Worm (Caenorhabditis elegans) whole organism, mixed stage, embryonic: Measurements from ENCODE around the gene unc-8.

Source experiments
- M03D4.4 ChIP-seq: sonication (generic microtip); optimal IDR thresholded peaks from 2 replicates; lab custom pipeline; 2017; ENCODE audit warnings: mild to moderate bottlenecking, missing genetic modification characterization, missing compliant biosample characterization
- bed-3 ChIP-seq: fragments of 200-800 bp; sonication (Bioruptor generic); optimal IDR thresholded peaks from 3 replicates; lab custom pipeline; 2018; ENCODE audit warnings: mild to moderate bottlenecking, missing genetic modification characterization, moderate library complexity, missing compliant biosample characterization
- blmp-1 ChIP-seq: fragments of 150-350 bp; optimal IDR thresholded peaks from 2 replicates; lab custom pipeline; 2014; ENCODE audit warnings: missing biosample characterization, missing genetic modification characterization
- ceh-39 ChIP-seq: fragments of 150-350 bp; optimal IDR thresholded peaks from 2 replicates; lab custom pipeline; 2014; ENCODE audit warnings: missing biosample characterization, missing genetic modification characterization
- ceh-43 ChIP-seq: fragments of 200-800 bp; sonication (Bioruptor generic); optimal IDR thresholded peaks from 2 replicates; lab custom pipeline; 2018; ENCODE audit warnings: mild to moderate bottlenecking, missing genetic modification characterization, moderate library complexity, missing compliant biosample characterization
- ceh-83 ChIP-seq: fragments of 200-800 bp; sonication (Bioruptor generic); optimal IDR thresholded peaks from 2 replicates; lab custom pipeline; 2018; ENCODE audit warnings: mild to moderate bottlenecking, missing genetic modification characterization, missing compliant biosample characterization
- ces-1 ChIP-seq: fragments of 150-350 bp; optimal IDR thresholded peaks from 2 replicates; lab custom pipeline; 2014; ENCODE audit warnings: missing biosample characterization, missing genetic modification reagents, missing genetic modification characterization
- cnd-1 ChIP-seq: fragments of 200-800 bp; sonication (Bioruptor generic); optimal IDR thresholded peaks from 2 replicates; lab custom pipeline; 2018; ENCODE audit warnings: mild to moderate bottlenecking, missing genetic modification characterization, missing compliant biosample characterization
- drap-1 ChIP-seq: fragments of 200-800 bp; sonication (Bioruptor generic); optimal IDR thresholded peaks from 3 replicates; lab custom pipeline; 2018; ENCODE audit warnings: mild to moderate bottlenecking, missing genetic modification characterization, missing compliant biosample characterization
- elt-1 ChIP-seq: sonication (generic microtip); optimal IDR thresholded peaks from 2 replicates; lab custom pipeline; 2017; ENCODE audit warnings: missing genetic modification characterization, mild to moderate bottlenecking, missing compliant biosample characterization, antibody characterized with exemption, moderate library complexity, borderline replicate concordance; ENCODE audit not compliant: insufficient read depth
- flh-1 ChIP-seq: fragments of 200-800 bp; sonication (Bioruptor generic); optimal IDR thresholded peaks from 2 replicates; lab custom pipeline; 2018; ENCODE audit warnings: mild to moderate bottlenecking, missing genetic modification characterization, moderate library complexity, missing compliant biosample characterization
- ham-2 ChIP-seq: fragments of 200-800 bp; sonication (Bioruptor generic); optimal IDR thresholded peaks from 2 replicates; lab custom pipeline; 2018; ENCODE audit warnings: mild to moderate bottlenecking, missing genetic modification characterization, missing compliant biosample characterization
- hlh-1 ChIP-seq: fragments of 150-350 bp; optimal IDR thresholded peaks from 2 replicates; lab custom pipeline; 2014; ENCODE audit warnings: missing biosample characterization, missing genetic modification reagents, missing genetic modification characterization
- lin-13 ChIP-seq: fragments of 150-350 bp; optimal IDR thresholded peaks from 2 replicates; lab custom pipeline; 2014; ENCODE audit warnings: missing biosample characterization, missing genetic modification characterization
- lin-32 ChIP-seq: fragments of 200-800 bp; sonication (Bioruptor generic); optimal IDR thresholded peaks from 2 replicates; lab custom pipeline; 2018; ENCODE audit warnings: mild to moderate bottlenecking, missing genetic modification characterization, missing compliant biosample characterization
- lsy-2 ChIP-seq: fragments of 150-350 bp; optimal IDR thresholded peaks from 2 replicates; lab custom pipeline; 2014; ENCODE audit warnings: missing biosample characterization, missing genetic modification characterization
- mab-5 ChIP-seq: fragments of 150-350 bp; optimal IDR thresholded peaks from 2 replicates; lab custom pipeline; 2014; ENCODE audit warnings: missing biosample characterization, missing genetic modification characterization
- mep-1 ChIP-seq: fragments of 150-350 bp; optimal IDR thresholded peaks from 2 replicates; lab custom pipeline; 2017; ENCODE audit warnings: missing biosample characterization, missing genetic modification reagents, missing genetic modification characterization, inconsistent platforms
- mls-2 ChIP-seq: sonication (generic microtip); optimal IDR thresholded peaks from 2 replicates; lab custom pipeline; 2016; ENCODE audit warnings: mild to moderate bottlenecking, missing genetic modification characterization, moderate library complexity, missing compliant biosample characterization
- nhr-12 ChIP-seq: fragments of 150-350 bp; optimal IDR thresholded peaks from 2 replicates; lab custom pipeline; 2014; ENCODE audit warnings: missing biosample characterization, missing genetic modification characterization
- nhr-2 ChIP-seq: fragments of 150-350 bp; optimal IDR thresholded peaks from 2 replicates; lab custom pipeline; 2014; ENCODE audit warnings: missing biosample characterization, missing genetic modification characterization
- nhr-237 ChIP-seq: fragments of 150-350 bp; optimal IDR thresholded peaks from 2 replicates; lab custom pipeline; 2014; ENCODE audit warnings: missing biosample characterization, missing genetic modification characterization
- nhr-28 ChIP-seq: fragments of 150-350 bp; optimal IDR thresholded peaks from 2 replicates; lab custom pipeline; 2014; ENCODE audit warnings: missing biosample characterization, missing genetic modification characterization
- nhr-76 ChIP-seq: sonication (generic microtip); optimal IDR thresholded peaks from 2 replicates; lab custom pipeline; 2017; ENCODE audit warnings: missing biosample characterization, missing genetic modification characterization
- sem-2 ChIP-seq: fragments of 200-800 bp; sonication (Bioruptor generic); optimal IDR thresholded peaks from 2 replicates; lab custom pipeline; 2018; ENCODE audit warnings: mild to moderate bottlenecking, missing genetic modification characterization, missing compliant biosample characterization
- snpc-4 ChIP-seq: fragments of 150-350 bp; optimal IDR thresholded peaks from 2 replicates; lab custom pipeline; 2014; ENCODE audit warnings: missing biosample characterization, missing genetic modification characterization
- sptf-1 ChIP-seq: sonication (generic microtip); optimal IDR thresholded peaks from 2 replicates; lab custom pipeline; 2017; ENCODE audit warnings: mild to moderate bottlenecking, missing genetic modification characterization, moderate library complexity, missing compliant biosample characterization
- tbx-8 ChIP-seq: fragments of 200-800 bp; sonication (Bioruptor generic); optimal IDR thresholded peaks from 2 replicates; lab custom pipeline; 2018; ENCODE audit warnings: mild to moderate bottlenecking, missing genetic modification characterization, moderate library complexity, missing compliant biosample characterization
- unc-120 ChIP-seq: sonication (generic microtip); optimal IDR thresholded peaks from 2 replicates; lab custom pipeline; 2017; ENCODE audit warnings: missing genetic modification characterization, missing compliant biosample characterization; ENCODE audit not compliant: poor library complexity, severe bottlenecking
- unc-39 ChIP-seq: fragments of 150-350 bp; optimal IDR thresholded peaks from 2 replicates; lab custom pipeline; 2014; ENCODE audit warnings: missing biosample characterization, missing genetic modification characterization
- unc-62 ChIP-seq: fragments of 150-350 bp; optimal IDR thresholded peaks from 2 replicates; lab custom pipeline; 2014; ENCODE audit warnings: missing biosample characterization, missing genetic modification reagents, missing genetic modification characterization
- zip-8 ChIP-seq: fragments of 150-350 bp; optimal IDR thresholded peaks from 2 replicates; lab custom pipeline; 2014; ENCODE audit warnings: missing biosample characterization, missing genetic modification characterization
- ztf-11 ChIP-seq: fragments of 150-350 bp; optimal IDR thresholded peaks from 2 replicates; lab custom pipeline; 2014; ENCODE audit warnings: missing biosample characterization, missing genetic modification characterization

unc-8 gene

ce11 chrIV:7180304-7180703, 16.6 kb upstream of the unc-8 start, which contains the start of gene cest-10:
Gene cest-10 (plus strand): TSS chrIV:7180557.
- TF ChIP-seq ceh-43 (GFP tag; lab: Kevin White, UChicago) (no peak), unc-62 (GFP tag; lab: Kevin White, UChicago) (no peak), ceh-39 (no peak), sptf-1 (tag; lab: Kevin White, UChicago) (no peak), elt-1 (tag; lab: Kevin White, UChicago) (no peak), ham-2 (no peak), unc-39 (tag; lab: Kevin White, UChicago) (no peak), hlh-1 (tag; lab: Kevin White, UChicago) (no peak), M03D4.4 (tag; lab: Kevin White, UChicago) (no peak), ceh-83 (no peak), nhr-237 (tag; lab: Kevin White, UChicago) (no peak), lsy-2 (tag; lab: Kevin White, UChicago) (no peak), drap-1 (GFP tag; lab: Kevin White, UChicago) (no peak), bed-3 (GFP tag; lab: Kevin White, UChicago) (no peak), ztf-11 (no peak), lin-32 (GFP tag; lab: Kevin White, UChicago) (no peak), nhr-28 (tag; lab: Kevin White, UChicago) (no peak)

- TF ChIP-seq lin-13 (tag; lab: Kevin White, UChicago) (no peak), sem-2 (GFP tag; lab: Kevin White, UChicago) (no peak), tbx-8 (GFP tag; lab: Kevin White, UChicago) (no peak), unc-39 (tag; lab: Kevin White, UChicago) (no peak), drap-1 (GFP tag; lab: Kevin White, UChicago) (no peak), blmp-1 (tag; lab: Kevin White, UChicago) (no peak), mls-2 (tag; lab: Kevin White, UChicago) (no peak), nhr-12 (tag; lab: Kevin White, UChicago) (no peak), nhr-28 (tag; lab: Kevin White, UChicago) (no peak), ces-1 (no peak)
- TF ChIP-seq, all 35 proteins: peak for 0
Measured at ce11 chrIV:7182818-7183217, 14.1 kb upstream of the unc-8 start.

- no peak for TF ChIP-seq ces-1
- no peak for TF ChIP-seq blmp-1 (tag; lab: Kevin White, UChicago)
- TF ChIP-seq unc-120 (tag; lab: Kevin White, UChicago) = no peak
- TF ChIP-seq lin-13 (tag; lab: Kevin White, UChicago) = no peak
- no peak for TF ChIP-seq cnd-1
- no peak for TF ChIP-seq snpc-4 (tag; lab: Kevin White, UChicago)
- no peak for TF ChIP-seq mep-1 (tag; lab: Kevin White, UChicago)
- TF ChIP-seq nhr-76 = no peak
- TF ChIP-seq nhr-28 (tag; lab: Kevin White, UChicago) = no peak
- no peak for TF ChIP-seq drap-1 (GFP tag; lab: Kevin White, UChicago)
- TF ChIP-seq lin-32 (GFP tag; lab: Kevin White, UChicago) = no peak
- no peak for TF ChIP-seq bed-3 (GFP tag; lab: Kevin White, UChicago)
- TF ChIP-seq hlh-1 (tag; lab: Kevin White, UChicago) = no peak
- TF ChIP-seq ceh-39 = no peak
- no peak for TF ChIP-seq sem-2 (GFP tag; lab: Kevin White, UChicago)
- no peak for TF ChIP-seq flh-1
- TF ChIP-seq nhr-2 (tag; lab: Kevin White, UChicago) = no peak
- no peak for TF ChIP-seq ham-2
- TF ChIP-seq unc-62 (GFP tag; lab: Kevin White, UChicago) = no peak
- TF ChIP-seq zip-8 (tag; lab: Kevin White, UChicago) = no peak
Measured at ce11 chrIV:7184597-7184996, 12.4 kb upstream of the unc-8 start, which contains the start of gene clec-179. Gene clec-179 (minus strand): TSS chrIV:7184697.

ce11 chrIV:7186756-7187155, 10.2 kb upstream of the unc-8 start, which contains the start of gene str-249:
Gene str-249 (minus strand): TSS chrIV:7186856.
- TF ChIP-seq mab-5 (tag; lab: Kevin White, UChicago) (no peak), blmp-1 (tag; lab: Kevin White, UChicago) (no peak), tbx-8 (GFP tag; lab: Kevin White, UChicago) (no peak), ham-2 (no peak), sptf-1 (tag; lab: Kevin White, UChicago) (no peak), ceh-83 (no peak), unc-120 (tag; lab: Kevin White, UChicago) (no peak), mls-2 (tag; lab: Kevin White, UChicago) (no peak), cnd-1 (no peak)
- TF ChIP-seq, all 35 proteins: peak for 0
